Worm (Caenorhabditis elegans) whole organism, midembryonic: Measurements from ENCODE around the gene F34D10.3.

ENCODE experiments used
- T22C8.4 ChIP-seq: fragments of 200-800 bp; sonication (Bioruptor generic); IDR thresholded peaks from 2 replicates; pipeline ENCODE4 v1.3.6; 2022; ENCODE audit warnings: missing genetic modification characterization, missing compliant biosample characterization
- cog-1 ChIP-seq: sonication (generic microtip); optimal IDR thresholded peaks from 2 replicates; lab custom pipeline; 2016; ENCODE audit warnings: missing genetic modification characterization, missing compliant biosample characterization
- flt-1 ChIP-seq: fragments of 200-800 bp; sonication (Bioruptor generic); IDR thresholded peaks from 2 replicates; pipeline ENCODE4 v1.3.6; 2022; ENCODE audit warnings: missing genetic modification characterization, missing compliant biosample characterization
- klf-2 ChIP-seq: fragments of 200-800 bp; sonication (Bioruptor generic); conservative IDR thresholded peaks from 2 replicates; pipeline ENCODE4 v1.3.6; 2022; ENCODE audit warnings: missing genetic modification reagents, missing genetic modification characterization, missing compliant biosample characterization
- med-1 ChIP-seq: sonication (generic microtip); optimal IDR thresholded peaks from 2 replicates; lab custom pipeline; 2017; ENCODE audit warnings: missing genetic modification characterization, mild to moderate bottlenecking, missing compliant biosample characterization, antibody characterized with exemption, missing genetic modification reagents; ENCODE audit not compliant: insufficient read depth
- ref-1 ChIP-seq: fragments of 200-800 bp; sonication (Bioruptor generic); conservative IDR thresholded peaks from 2 replicates; pipeline ENCODE4 v1.3.6; 2022; ENCODE audit warnings: missing genetic modification reagents, missing genetic modification characterization, missing compliant biosample characterization
- tab-1 ChIP-seq: fragments of 200-800 bp; sonication (Bioruptor generic); IDR thresholded peaks from 2 replicates; pipeline ENCODE4 v1.3.6; 2022; ENCODE audit warnings: missing genetic modification characterization, missing compliant biosample characterization
- ztf-23 ChIP-seq: fragments of 200-800 bp; sonication (Bioruptor generic); IDR thresholded peaks from 2 replicates; pipeline ENCODE4 v1.3.6; 2022; ENCODE audit warnings: missing genetic modification reagents, missing genetic modification characterization, missing compliant biosample characterization
- ztf-29 ChIP-seq: fragments of 200-800 bp; sonication (Bioruptor generic); IDR thresholded peaks from 2 replicates; pipeline ENCODE4 v1.3.6; 2022; ENCODE audit warnings: missing genetic modification reagents, missing genetic modification characterization, missing compliant biosample characterization

F34D10.3 gene

DNA sequence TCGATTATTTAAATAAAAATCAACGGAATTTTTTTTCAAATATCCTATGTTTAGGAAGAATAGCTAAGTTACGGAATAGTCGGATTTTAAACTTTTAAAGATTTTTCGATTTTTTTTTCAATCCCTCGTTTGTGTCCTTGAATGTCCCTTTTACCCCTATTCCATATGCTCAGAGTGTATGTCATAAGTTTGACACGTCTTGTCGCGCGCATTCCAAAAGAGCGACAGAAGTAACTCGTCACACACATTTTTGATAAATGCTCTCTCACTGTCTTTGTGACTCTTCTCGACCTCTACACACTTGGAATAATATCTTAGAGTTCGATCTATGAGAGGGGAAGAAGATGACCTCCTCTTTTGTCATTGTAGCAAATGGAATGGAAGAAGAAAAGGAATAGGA, 49.9 kb downstream of the F34D10.3 start:
- TF ChIP-seq cog-1 (no peak), ztf-23 (GFP tag; lab: Robert Waterston, UW) (no peak), ztf-29 (GFP tag; lab: Robert Waterston, UW) (no peak), ref-1 (GFP tag; lab: Robert Waterston, UW) (no peak), tab-1 (GFP tag; lab: Robert Waterston, UW) (no peak), T22C8.4 (GFP tag; lab: Robert Waterston, UW) (no peak), klf-2 (GFP tag; lab: Robert Waterston, UW) (no peak), med-1 (GFP tag; lab: Kevin White, UChicago) (no peak), flt-1 (GFP tag; lab: Robert Waterston, UW) (no peak)
